Worm (Caenorhabditis elegans) whole organism, L1 larva: ENCODE results near the gene Y67A10A.11.

Experiments
- C34B4.2 ChIP-seq: sonication (generic microtip); optimal IDR thresholded peaks from 2 replicates; lab custom pipeline; 2017; ENCODE audit warnings: mild to moderate bottlenecking, missing genetic modification characterization, missing compliant biosample characterization
- ceh-63 ChIP-seq: fragments of 200-800 bp; sonication (Bioruptor generic); optimal IDR thresholded peaks from 2 replicates; lab custom pipeline; 2018; ENCODE audit warnings: mild to moderate bottlenecking, missing genetic modification characterization, missing compliant biosample characterization
- hlh-4 ChIP-seq: sonication (generic microtip); optimal IDR thresholded peaks from 2 replicates; lab custom pipeline; 2016; ENCODE audit warnings: mild to moderate bottlenecking, missing genetic modification characterization, missing compliant biosample characterization
- lsy-2 ChIP-seq, 2 experiments: fragments of 150-350 bp; optimal IDR thresholded peaks; 2 replicates each; lab custom pipeline; 2014; ENCODE audit warnings: missing biosample characterization in 2 of 2, missing genetic modification characterization in 2 of 2
- xbp-1 ChIP-seq: sonication (generic microtip); optimal IDR thresholded peaks from 2 replicates; lab custom pipeline; 2016; ENCODE audit warnings: missing genetic modification characterization, missing compliant biosample characterization
- zip-4 ChIP-seq: fragments of 200-800 bp; sonication (Bioruptor generic); optimal IDR thresholded peaks from 2 replicates; lab custom pipeline; 2018; ENCODE audit warnings: mild to moderate bottlenecking, missing genetic modification characterization, moderate library complexity, missing compliant biosample characterization

- TF ChIP-seq C34B4.2 (tag; lab: Kevin White, UChicago) (no peak), zip-4 (no peak), ceh-63 (no peak), hlh-4 (no peak), xbp-1 (tag; lab: Kevin White, UChicago) (no peak), lsy-2 (tag; optimal IDR thresholded peaks at IDR 0.05; lab: Kevin White, UChicago) (no peak)
Measured at ce11 chrIV:14387766-14388553, 48.2 kb downstream of the Y67A10A.11 start.
